Worm (Caenorhabditis elegans) whole organism, late embryonic: ENCODE results near the gene R07B7.9.

ENCODE experiments used
- C08G9.2 ChIP-seq: sonication (generic microtip); optimal IDR thresholded peaks from 2 replicates; lab custom pipeline; 2016; ENCODE audit warnings: mild to moderate bottlenecking, missing genetic modification characterization, moderate library complexity, missing compliant biosample characterization
- C38D4.7 ChIP-seq: fragments of 200-800 bp; sonication (Bioruptor generic); optimal IDR thresholded peaks from 2 replicates; lab custom pipeline; 2018; ENCODE audit warnings: mild to moderate bottlenecking, missing genetic modification characterization, moderate library complexity, missing compliant biosample characterization
- K02D7.2 ChIP-seq: sonication (generic microtip); optimal IDR thresholded peaks from 2 replicates; lab custom pipeline; 2017; ENCODE audit warnings: mild to moderate bottlenecking, missing genetic modification characterization, missing compliant biosample characterization
- K09A11.1 ChIP-seq: sonication (generic microtip); optimal IDR thresholded peaks from 2 replicates; lab custom pipeline; 2017; ENCODE audit warnings: antibody characterized with exemption, mild to moderate bottlenecking, missing genetic modification characterization, missing compliant biosample characterization; ENCODE audit not compliant: insufficient read depth
- T23F11.4 ChIP-seq: fragments of 200-800 bp; sonication (Bioruptor generic); optimal IDR thresholded peaks from 2 replicates; lab custom pipeline; 2018; ENCODE audit warnings: mild to moderate bottlenecking, missing genetic modification characterization, missing compliant biosample characterization
- Y22D7AL.16 ChIP-seq: sonication (generic microtip); optimal IDR thresholded peaks from 2 replicates; lab custom pipeline; 2016; ENCODE audit warnings: missing genetic modification characterization, missing compliant biosample characterization
- ama-1 ChIP-seq: fragments of 150-350 bp; optimal IDR thresholded peaks from 2 replicates; lab custom pipeline; 2014
- ceh-14 ChIP-seq: sonication (generic microtip); optimal IDR thresholded peaks from 2 replicates; lab custom pipeline; 2016; ENCODE audit warnings: missing genotype, missing genetic modification characterization, missing compliant biosample characterization
- ceh-2 ChIP-seq: sonication (generic microtip); optimal IDR thresholded peaks from 2 replicates; lab custom pipeline; 2016; ENCODE audit warnings: missing genotype, missing genetic modification characterization, missing compliant biosample characterization
- ceh-22 ChIP-seq: sonication (generic microtip); optimal IDR thresholded peaks from 2 replicates; lab custom pipeline; 2017; ENCODE audit warnings: missing biosample characterization, missing genetic modification characterization
- ceh-24 ChIP-seq: sonication (generic microtip); optimal IDR thresholded peaks from 2 replicates; lab custom pipeline; 2016; ENCODE audit warnings: mild to moderate bottlenecking, missing genetic modification characterization, missing compliant biosample characterization
- ceh-30 ChIP-seq: fragments of 150-350 bp; optimal IDR thresholded peaks from 2 replicates; lab custom pipeline; 2014; ENCODE audit warnings: missing biosample characterization, missing genetic modification characterization
- ceh-31 ChIP-seq: sonication (generic microtip); optimal IDR thresholded peaks from 2 replicates; lab custom pipeline; 2016; ENCODE audit warnings: missing genetic modification characterization, missing compliant biosample characterization
- ceh-45 ChIP-seq: fragments of 200-800 bp; sonication (Bioruptor generic); IDR thresholded peaks from 2 replicates; pipeline ENCODE4 v1.3.6; 2022; ENCODE audit warnings: missing genetic modification reagents, missing genetic modification characterization, missing compliant biosample characterization
- ceh-48 ChIP-seq: sonication (generic microtip); optimal IDR thresholded peaks from 2 replicates; lab custom pipeline; 2016; ENCODE audit warnings: missing genetic modification characterization, inconsistent platforms, missing compliant biosample characterization
- ceh-6 ChIP-seq: fragments of 200-800 bp; sonication (Bioruptor generic); optimal IDR thresholded peaks from 2 replicates; lab custom pipeline; 2018; ENCODE audit warnings: mild to moderate bottlenecking, missing genetic modification characterization, missing compliant biosample characterization
- ceh-9 ChIP-seq: sonication (generic microtip); optimal IDR thresholded peaks from 2 replicates; lab custom pipeline; 2016; ENCODE audit warnings: mild to moderate bottlenecking, missing genetic modification characterization, inconsistent platforms, missing compliant biosample characterization
- dmd-4 ChIP-seq: sonication (generic microtip); optimal IDR thresholded peaks from 2 replicates; lab custom pipeline; 2016; ENCODE audit warnings: borderline replicate concordance, missing genetic modification characterization, missing compliant biosample characterization
- elt-4 ChIP-seq: sonication (generic microtip); optimal IDR thresholded peaks from 2 replicates; lab custom pipeline; 2016; ENCODE audit warnings: missing genetic modification characterization, missing compliant biosample characterization
- ets-4 ChIP-seq: sonication (generic microtip); optimal IDR thresholded peaks from 2 replicates; lab custom pipeline; 2016; ENCODE audit warnings: missing genetic modification characterization, missing compliant biosample characterization
- eyg-1 ChIP-seq: sonication (generic microtip); optimal IDR thresholded peaks from 2 replicates; lab custom pipeline; 2016; ENCODE audit warnings: missing genotype, missing genetic modification characterization, missing compliant biosample characterization
- fkh-10 ChIP-seq: fragments of 150-350 bp; optimal IDR thresholded peaks from 2 replicates; lab custom pipeline; 2014; ENCODE audit warnings: missing biosample characterization, missing genetic modification reagents, missing genetic modification characterization
- gmeb-2 ChIP-seq: sonication (generic microtip); optimal IDR thresholded peaks from 2 replicates; lab custom pipeline; 2016; ENCODE audit warnings: missing genetic modification characterization, inconsistent platforms, missing compliant biosample characterization
- hlh-13 ChIP-seq: fragments of 200-800 bp; sonication (Bioruptor generic); optimal IDR thresholded peaks from 2 replicates; lab custom pipeline; 2018; ENCODE audit warnings: mild to moderate bottlenecking, missing genetic modification characterization, missing compliant biosample characterization
- hlh-15 ChIP-seq: sonication (generic microtip); optimal IDR thresholded peaks from 2 replicates; lab custom pipeline; 2016; ENCODE audit warnings: missing genetic modification characterization, missing compliant biosample characterization
- hlh-30 ChIP-seq: sonication (generic microtip); optimal IDR thresholded peaks from 2 replicates; lab custom pipeline; 2017; ENCODE audit warnings: antibody characterized with exemption, missing genetic modification characterization, missing compliant biosample characterization; ENCODE audit not compliant: insufficient read depth
- madf-2 ChIP-seq: sonication (generic microtip); optimal IDR thresholded peaks from 2 replicates; lab custom pipeline; 2017; ENCODE audit warnings: missing genetic modification characterization, missing compliant biosample characterization
- mec-3 ChIP-seq: sonication (generic microtip); optimal IDR thresholded peaks from 2 replicates; lab custom pipeline; 2016; ENCODE audit warnings: borderline replicate concordance, missing genetic modification characterization, missing compliant biosample characterization
- nhr-11 ChIP-seq: fragments of 150-350 bp; optimal IDR thresholded peaks from 2 replicates; lab custom pipeline; 2014; ENCODE audit warnings: missing biosample characterization, missing genetic modification characterization
- npax-4 ChIP-seq: sonication (generic microtip); optimal IDR thresholded peaks from 2 replicates; lab custom pipeline; 2016; ENCODE audit warnings: missing genetic modification characterization, missing compliant biosample characterization
- odd-2 ChIP-seq: sonication (generic microtip); optimal IDR thresholded peaks from 2 replicates; lab custom pipeline; 2017; ENCODE audit warnings: antibody characterized with exemption, mild to moderate bottlenecking, missing genetic modification characterization, missing compliant biosample characterization
- pax-1 ChIP-seq: fragments of 150-350 bp; optimal IDR thresholded peaks from 2 replicates; lab custom pipeline; 2014; ENCODE audit warnings: missing biosample characterization, missing genetic modification characterization
- pros-1 ChIP-seq: fragments of 150-350 bp; optimal IDR thresholded peaks from 2 replicates; lab custom pipeline; 2014; ENCODE audit warnings: missing biosample characterization, missing genetic modification reagents, missing genetic modification characterization
- ref-2 ChIP-seq: sonication (generic microtip); optimal IDR thresholded peaks from 2 replicates; lab custom pipeline; 2016; ENCODE audit warnings: missing genetic modification characterization, missing compliant biosample characterization
- sox-2 ChIP-seq: fragments of 200-800 bp; sonication (Bioruptor generic); IDR thresholded peaks from 2 replicates; pipeline ENCODE4 v1.3.6; 2022; ENCODE audit warnings: missing genetic modification reagents, missing genetic modification characterization, missing compliant biosample characterization
- syd-9 ChIP-seq: sonication (generic microtip); optimal IDR thresholded peaks from 2 replicates; lab custom pipeline; 2016; ENCODE audit warnings: mild to moderate bottlenecking, missing genetic modification characterization, moderate library complexity, missing compliant biosample characterization
- tbx-2 ChIP-seq: sonication (generic microtip); optimal IDR thresholded peaks from 2 replicates; lab custom pipeline; 2016; ENCODE audit warnings: missing genetic modification characterization, missing compliant biosample characterization
- ttx-3 ChIP-seq: sonication (generic microtip); optimal IDR thresholded peaks from 2 replicates; lab custom pipeline; 2016; ENCODE audit warnings: missing genetic modification reagents, missing genetic modification characterization, missing compliant biosample characterization
- unc-42 ChIP-seq: sonication (generic microtip); optimal IDR thresholded peaks from 2 replicates; lab custom pipeline; 2016; ENCODE audit warnings: missing genotype, missing genetic modification characterization, missing compliant biosample characterization

The R07B7.9 gene

ce11 chrV:12095865-12096264 lies 15.7 kb upstream of the R07B7.9 start, which contains the start of gene nhr-207:
nhr-207 (plus strand) TSS chrV:12096146.
- TF ChIP-seq gmeb-2 (tag; lab: Kevin White, UChicago) (no peak), odd-2 (no peak), hlh-30 (no peak), ceh-6 (GFP tag; lab: Kevin White, UChicago) (no peak), syd-9 (no peak), ref-2 (tag; lab: Kevin White, UChicago) (no peak), madf-2 (tag; lab: Kevin White, UChicago) (no peak), fkh-10 (GFP tag; lab: Kevin White, UChicago) (no peak), ttx-3 (tag; lab: Kevin White, UChicago) (no peak)

ce11 chrV:12094030-12094429 lies 13.9 kb upstream of the R07B7.9 start, which contains the start of gene nhr-208:
nhr-208 (plus strand) TSS chrV:12094317.
- TF ChIP-seq mec-3 (no peak), ceh-2 (tag; lab: Kevin White, UChicago) (no peak), Y22D7AL.16 (tag; lab: Kevin White, UChicago) (no peak), elt-4 (tag; lab: Kevin White, UChicago) (no peak)

- no peak for TF ChIP-seq eyg-1 (tag; lab: Kevin White, UChicago)
- TF ChIP-seq ceh-45: no peak
- TF ChIP-seq hlh-13 (GFP tag; lab: Kevin White, UChicago): no peak
- no peak for TF ChIP-seq ets-4
- no peak for TF ChIP-seq ceh-24 (tag; lab: Kevin White, UChicago)
- no peak for TF ChIP-seq ceh-22 (tag; lab: Kevin White, UChicago)
- TF ChIP-seq ama-1 (lab: Kevin White, UChicago): no peak
- TF ChIP-seq pros-1 (tag; lab: Kevin White, UChicago): no peak
- no peak for TF ChIP-seq K09A11.1 (tag; lab: Kevin White, UChicago)
- TF ChIP-seq ceh-6 (GFP tag; lab: Kevin White, UChicago): no peak
- no peak for TF ChIP-seq unc-42 (tag; lab: Kevin White, UChicago)
- TF ChIP-seq odd-2: no peak
- TF ChIP-seq C38D4.7: no peak
- TF ChIP-seq ttx-3 (tag; lab: Kevin White, UChicago): no peak
- no peak for TF ChIP-seq npax-4 (tag; lab: Kevin White, UChicago)
Measured at ce11 chrV:12091759-12092158, 11.6 kb upstream of the R07B7.9 start, which contains the start of gene nhr-206. nhr-206 (plus strand) TSS chrV:12092006.

ce11 chrV:12088773-12089172 lies 8.6 kb upstream of the R07B7.9 start, which contains the start of gene R07B7.12:
R07B7.12 (plus strand) TSS chrV:12089073.
- TF ChIP-seq ceh-48 (tag; lab: Kevin White, UChicago) (no peak), ceh-31 (tag; lab: Kevin White, UChicago) (no peak), pros-1 (tag; lab: Kevin White, UChicago) (no peak), nhr-11 (tag; lab: Kevin White, UChicago) (no peak), K02D7.2 (no peak), ceh-30 (no peak), elt-4 (tag; lab: Kevin White, UChicago) (no peak), ets-4 (no peak), ref-2 (tag; lab: Kevin White, UChicago) (no peak), syd-9 (no peak), hlh-15 (tag; lab: Kevin White, UChicago) (no peak), tbx-2 (tag; lab: Kevin White, UChicago) (no peak)

- TF ChIP-seq madf-2 (tag; lab: Kevin White, UChicago): no peak
- no peak for TF ChIP-seq dmd-4 (tag; lab: Kevin White, UChicago)
- TF ChIP-seq ceh-14: no peak
- no peak for TF ChIP-seq eyg-1 (tag; lab: Kevin White, UChicago)
- no peak for TF ChIP-seq T23F11.4 (GFP tag; lab: Kevin White, UChicago)
- no peak for TF ChIP-seq sox-2 (GFP tag; lab: Robert Waterston, UW)
- no peak for TF ChIP-seq pax-1 (tag; lab: Kevin White, UChicago)
- no peak for TF ChIP-seq C08G9.2 (tag; lab: Kevin White, UChicago)
- TF ChIP-seq ceh-9 (tag; lab: Kevin White, UChicago): no peak
- TF ChIP-seq ttx-3 (tag; lab: Kevin White, UChicago): no peak
- TF ChIP-seq ceh-22 (tag; lab: Kevin White, UChicago): no peak
- no peak for TF ChIP-seq syd-9
- TF ChIP-seq elt-4 (tag; lab: Kevin White, UChicago): no peak
- TF ChIP-seq nhr-11 (tag; lab: Kevin White, UChicago): no peak
Measured at ce11 chrV:12086934-12087333, 6.8 kb upstream of the R07B7.9 start, which contains the start of gene gana-1. gana-1 (plus strand) TSS chrV:12087234.
